Worm (Caenorhabditis elegans): ENCODE measurements around the gene nspb-8.

nspb-8 gene

DNA sequence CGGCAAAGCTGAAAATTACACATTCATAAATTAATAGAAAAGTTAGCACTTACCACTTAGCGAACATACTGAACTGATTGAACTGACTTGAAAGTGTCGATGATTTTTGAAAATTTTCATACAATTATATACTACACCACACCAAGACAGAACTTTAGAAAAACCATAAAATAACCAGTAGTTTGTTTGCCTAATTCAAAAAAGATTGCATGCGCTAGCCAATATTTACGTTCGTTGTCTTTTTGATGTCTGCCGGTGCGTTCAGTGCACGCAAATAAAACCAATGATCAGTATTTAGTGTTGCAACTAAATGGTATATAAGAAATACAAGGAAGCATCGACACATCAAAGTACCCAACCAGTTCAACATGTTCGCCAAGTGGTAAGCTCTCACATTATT is at the start of gene nspb-8, which contains the start of gene nspb-9:
Gene nspb-8 (minus strand): TSS at position 101 of the 400 bp plus-strand sequence.
Gene nspb-9 (plus strand): TSS at position 311 of the 400 bp plus-strand sequence.
- TF ChIP-seq tbx-7 (tag; optimal IDR thresholded peaks at IDR 0.05): no peak
- TF ChIP-seq pax-1 (tag; optimal IDR thresholded peaks at IDR 0.05): no peak
- TF ChIP-seq pat-9 (tag; optimal IDR thresholded peaks at IDR 0.05): no peak
- no peak for TF ChIP-seq pha-4 (tag; optimal IDR thresholded peaks at IDR 0.05)
- TF ChIP-seq hlh-13 (GFP tag; optimal IDR thresholded peaks at IDR 0.05): no peak
- TF ChIP-seq sox-2 (GFP tag; IDR thresholded peaks at IDR 0.05): no peak
- no peak for TF ChIP-seq lin-11 (tag; optimal IDR thresholded peaks at IDR 0.05)
- no peak for TF ChIP-seq ztf-16 (tag; optimal IDR thresholded peaks at IDR 0.05)
- TF ChIP-seq T23F11.4 (GFP tag; optimal IDR thresholded peaks at IDR 0.05): no peak
- no peak for TF ChIP-seq zip-5 (tag; optimal IDR thresholded peaks at IDR 0.05)
- no peak for TF ChIP-seq sox-4 (tag; optimal IDR thresholded peaks at IDR 0.05)
- TF ChIP-seq K02D7.2 (tag; optimal IDR thresholded peaks at IDR 0.05): no peak
- TF ChIP-seq F13H6.1 (tag; optimal IDR thresholded peaks at IDR 0.05): no peak
- TF ChIP-seq ceh-18 (tag; optimal IDR thresholded peaks at IDR 0.05): no peak
- no peak for TF ChIP-seq hlh-15 (tag; optimal IDR thresholded peaks at IDR 0.05)
- no peak for TF ChIP-seq ceh-14 (tag; optimal IDR thresholded peaks at IDR 0.05)
- TF ChIP-seq nhr-11 (tag; optimal IDR thresholded peaks at IDR 0.05): no peak
- TF ChIP-seq nhr-232 (tag; optimal IDR thresholded peaks at IDR 0.05): no peak
- TF ChIP-seq ahr-1 (tag; optimal IDR thresholded peaks at IDR 0.05): no peak

DNA sequence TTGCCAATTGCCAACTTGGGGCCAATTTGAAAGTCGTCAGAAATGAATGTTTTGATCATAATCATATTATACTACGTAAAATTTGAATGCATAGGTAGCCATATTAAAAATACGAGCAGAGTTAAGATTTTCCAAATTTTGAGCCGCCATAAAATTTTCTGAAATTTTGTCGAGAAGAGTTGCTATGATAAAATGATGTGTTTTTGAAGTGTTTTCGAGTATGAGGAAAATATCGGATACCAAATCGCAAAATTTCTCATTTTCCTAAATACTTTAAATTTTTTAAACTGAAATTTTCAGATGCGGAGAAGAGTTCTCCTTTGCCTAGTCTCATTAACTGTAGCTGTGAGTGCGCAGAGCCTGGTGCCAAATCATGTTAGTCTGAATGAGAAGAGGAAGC is 46.9 kb upstream of the nspb-8 start, which contains the start of gene tag-297:
Gene tag-297 (plus strand): TSS at position 301 of the 400 bp plus-strand sequence.
- no peak for TF ChIP-seq ets-4 (tag; optimal IDR thresholded peaks at IDR 0.05)
- TF ChIP-seq ceh-22 (tag; optimal IDR thresholded peaks at IDR 0.05): no peak
- TF ChIP-seq hlh-8 (tag; optimal IDR thresholded peaks at IDR 0.05): no peak
- TF ChIP-seq T23F11.4 (GFP tag; optimal IDR thresholded peaks at IDR 0.05): no peak

DNA sequence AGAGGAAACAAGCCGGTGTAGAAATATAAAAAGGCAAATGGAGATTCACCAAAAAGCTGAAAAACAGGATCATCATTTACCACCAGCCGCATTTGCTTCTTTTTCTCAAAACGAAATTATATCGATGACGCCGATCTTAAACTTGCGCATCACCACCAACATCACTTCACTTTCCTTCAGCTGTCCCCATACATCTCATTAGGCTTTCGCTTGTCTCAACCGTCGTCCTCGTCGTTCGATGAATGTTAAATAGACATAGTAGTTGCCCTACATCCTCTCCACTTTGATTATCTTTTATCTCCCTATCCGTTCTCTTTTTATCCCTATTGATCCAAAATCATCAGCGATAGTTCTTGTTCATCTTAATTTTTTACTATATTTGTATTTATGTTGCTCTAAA is 46.4 kb upstream of the nspb-8 start:
- no peak for TF ChIP-seq ceh-30 (tag; optimal IDR thresholded peaks at IDR 0.05)
- no peak for TF ChIP-seq T23F11.4 (GFP tag; optimal IDR thresholded peaks at IDR 0.05)
- no peak for TF ChIP-seq sox-4 (tag; optimal IDR thresholded peaks at IDR 0.05)
- TF ChIP-seq pha-4 (tag; optimal IDR thresholded peaks at IDR 0.05): no peak
- no peak for TF ChIP-seq ets-4 (tag; optimal IDR thresholded peaks at IDR 0.05)
- no peak for TF ChIP-seq sox-2 (GFP tag; IDR thresholded peaks at IDR 0.05)
- TF ChIP-seq ahr-1 (tag; optimal IDR thresholded peaks at IDR 0.05): no peak
- no peak for TF ChIP-seq ztf-16 (tag; optimal IDR thresholded peaks at IDR 0.05)
- no peak for TF ChIP-seq sdc-2 (tag; optimal IDR thresholded peaks at IDR 0.05)
- TF ChIP-seq ceh-24 (tag; optimal IDR thresholded peaks at IDR 0.05): no peak
- TF ChIP-seq lim-6 (tag; optimal IDR thresholded peaks at IDR 0.05): no peak
- TF ChIP-seq ceh-31 (tag; optimal IDR thresholded peaks at IDR 0.05): no peak
- no peak for TF ChIP-seq odd-2 (tag; optimal IDR thresholded peaks at IDR 0.05)
- no peak for TF ChIP-seq ceh-9 (tag; optimal IDR thresholded peaks at IDR 0.05)
- TF ChIP-seq ceh-18 (tag; optimal IDR thresholded peaks at IDR 0.05): no peak

DNA sequence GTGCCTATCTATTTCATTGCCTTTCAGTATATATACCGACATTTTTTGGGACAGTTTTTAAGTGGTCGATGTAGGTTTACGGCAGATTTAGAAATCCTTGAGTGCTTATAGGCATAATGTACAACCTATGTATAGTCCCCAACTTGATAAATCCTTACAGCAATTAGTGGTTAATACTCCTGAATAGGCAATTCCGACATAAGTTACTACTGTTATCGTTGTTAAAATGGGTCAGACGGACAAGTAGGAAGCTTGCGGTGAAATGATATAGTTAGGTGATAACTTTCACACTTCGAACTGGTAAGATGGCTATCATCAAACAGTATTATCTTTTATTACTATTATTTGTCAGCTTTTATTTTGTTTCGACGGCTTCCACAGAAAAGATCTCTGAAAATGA is 42.3 kb upstream of the nspb-8 start, which contains the start of gene mltn-10:
Gene mltn-10 (plus strand): TSS at position 301 of the 400 bp plus-strand sequence.
- TF ChIP-seq dmd-4 (tag; optimal IDR thresholded peaks at IDR 0.05; ENCODE audit: borderline replicate concordance): no peak
- TF ChIP-seq lin-11 (tag; optimal IDR thresholded peaks at IDR 0.05): no peak
- no peak for TF ChIP-seq ceh-6 (GFP tag; optimal IDR thresholded peaks at IDR 0.05)
- no peak for TF ChIP-seq madf-2 (tag; optimal IDR thresholded peaks at IDR 0.05)
- TF ChIP-seq tbx-7 (tag; optimal IDR thresholded peaks at IDR 0.05): no peak
- no peak for TF ChIP-seq nhr-232 (tag; optimal IDR thresholded peaks at IDR 0.05)
- no peak for TF ChIP-seq elt-4 (tag; optimal IDR thresholded peaks at IDR 0.05)
- TF ChIP-seq mec-3 (tag; optimal IDR thresholded peaks at IDR 0.05; ENCODE audit: borderline replicate concordance): no peak
- no peak for TF ChIP-seq fax-1 (tag; optimal IDR thresholded peaks at IDR 0.05)
- TF ChIP-seq ceh-48 (tag; optimal IDR thresholded peaks at IDR 0.05): no peak
- TF ChIP-seq ceh-22 (tag; optimal IDR thresholded peaks at IDR 0.05): no peak
- TF ChIP-seq elt-2 (tag; optimal IDR thresholded peaks at IDR 0.05): no peak
- TF ChIP-seq ets-4 (tag; optimal IDR thresholded peaks at IDR 0.05): no peak
- no peak for TF ChIP-seq npax-4 (tag; optimal IDR thresholded peaks at IDR 0.05)

Data from whole organism, late embryonic.